Fruit fly (Drosophila melanogaster) Kc167 (cell line): Measurements from ENCODE around the gene tomboy20.

ENCODE experiments used
- Myc ChIP-seq: fragments of >200 bp; optimal IDR thresholded peaks from 2 replicates; lab custom pipeline; 2017; ENCODE audit warnings: missing external identifiers
- Sin3A ChIP-seq: fragments of >200 bp; optimal IDR thresholded peaks from 2 replicates; lab custom pipeline; 2018; ENCODE audit warnings: missing external identifiers
- h ChIP-seq: fragments of >200 bp; optimal IDR thresholded peaks from 3 replicates; lab custom pipeline; 2018; ENCODE audit warnings: missing external identifiers
- insv ChIP-seq: fragments of >200 bp; optimal IDR thresholded peaks from 3 replicates; lab custom pipeline; 2018; ENCODE audit warnings: missing external identifiers
- psq ChIP-seq: fragments of >200 bp; optimal IDR thresholded peaks from 2 replicates; lab custom pipeline; 2017; ENCODE audit warnings: missing external identifiers
- ttk ChIP-seq: sonication (Bioruptor generic); optimal IDR thresholded peaks from 2 replicates; lab custom pipeline; 2017; ENCODE audit warnings: missing external identifiers

Gene tomboy20

dm6 chr3R:10699020-10699951 is 36.5 kb downstream of the tomboy20 start:
- no peak for TF ChIP-seq insv
- TF ChIP-seq ttk (lab: Kevin White, UChicago): no peak
- no peak for TF ChIP-seq Sin3A (lab: Kevin White, UChicago)
- TF ChIP-seq Myc (lab: Kevin White, UChicago): no peak
- no peak for TF ChIP-seq psq (lab: Kevin White, UChicago)
- TF ChIP-seq h (lab: Kevin White, UChicago): no peak

- TF ChIP-seq ttk (lab: Kevin White, UChicago) (no peak), insv (no peak), Myc (lab: Kevin White, UChicago) (no peak), h (lab: Kevin White, UChicago) (no peak), psq (lab: Kevin White, UChicago) (no peak)
These were observed 39.4 kb downstream of the tomboy20 start, which contains the start of the genes pug, CG14683 and CG46459 for dm6 chr3R:10696371-10696777. pug (plus strand) TSS chr3R:10696534. CG14683 (plus strand) TSS chr3R:10696647. CG46459 (plus strand) TSS chr3R:10696647.

dm6 chr3R:10688835-10689234 is 46.9 kb downstream of the tomboy20 start:
- TF ChIP-seq Sin3A (lab: Kevin White, UChicago) (no peak), psq (lab: Kevin White, UChicago) (no peak), insv (no peak), Myc (lab: Kevin White, UChicago) (no peak), h (lab: Kevin White, UChicago) (no peak), ttk (lab: Kevin White, UChicago) (no peak)

dm6 chr3R:10688160-10688559 is 47.6 kb downstream of the tomboy20 start:
- TF ChIP-seq insv: no peak
- TF ChIP-seq h (lab: Kevin White, UChicago): no peak
- no peak for TF ChIP-seq ttk (lab: Kevin White, UChicago)
- TF ChIP-seq psq (lab: Kevin White, UChicago): no peak
- TF ChIP-seq Sin3A (lab: Kevin White, UChicago): no peak
- TF ChIP-seq Myc (lab: Kevin White, UChicago): no peak

- TF ChIP-seq Sin3A (lab: Kevin White, UChicago): no peak
- no peak for TF ChIP-seq Myc (lab: Kevin White, UChicago)
- no peak for TF ChIP-seq insv
- no peak for TF ChIP-seq ttk (lab: Kevin White, UChicago)
- no peak for TF ChIP-seq h (lab: Kevin White, UChicago)
- no peak for TF ChIP-seq psq (lab: Kevin White, UChicago)
These were observed 48.4 kb downstream of the tomboy20 start for dm6 chr3R:10687312-10687711.

- no peak for TF ChIP-seq Myc (lab: Kevin White, UChicago)
- TF ChIP-seq h (lab: Kevin White, UChicago): no peak
These were observed 49.3 kb downstream of the tomboy20 start, which contains the start of gene Skel for dm6 chr3R:10686307-10687094. Skel (plus strand) TSS chr3R:10686943.
